Worm (Caenorhabditis elegans) whole organism, L4 larva: ENCODE measurements around the gene C36A4.4.

Source experiments
- F26F4.8 ChIP-seq: fragments of 200-800 bp; sonication (Bioruptor generic); conservative IDR thresholded peaks from 2 replicates; pipeline ENCODE4 v1.3.6; 2022; ENCODE audit warnings: missing genetic modification characterization, missing compliant biosample characterization
- F49E8.2 ChIP-seq: sonication (generic microtip); optimal IDR thresholded peaks from 2 replicates; lab custom pipeline; 2016; ENCODE audit warnings: missing compliant biosample characterization, mild to moderate bottlenecking, missing genetic modification characterization, borderline replicate concordance
- R02D3.7 ChIP-seq: fragments of 150-350 bp; sonication (generic microtip); optimal IDR thresholded peaks from 3 replicates; lab custom pipeline; 2014; ENCODE audit warnings: missing biosample characterization, missing genetic modification characterization
- Y105C5A.15 ChIP-seq: fragments of 200-800 bp; sonication (Bioruptor generic); IDR thresholded peaks from 2 replicates; pipeline ENCODE4 v1.3.6; 2022; ENCODE audit warnings: missing genetic modification characterization, missing compliant biosample characterization
- Y48G9A.11 ChIP-seq: fragments of 200-800 bp; sonication (Bioruptor generic); IDR thresholded peaks from 2 replicates; pipeline ENCODE4 v1.3.6; 2022; ENCODE audit warnings: missing genetic modification reagents, missing genetic modification characterization, missing compliant biosample characterization
- ZK337.2 ChIP-seq: fragments of 200-800 bp; sonication (Bioruptor generic); IDR thresholded peaks from 2 replicates; pipeline ENCODE4 v1.3.6; 2022; ENCODE audit warnings: missing genetic modification reagents, missing genetic modification characterization, missing compliant biosample characterization
- ZK546.5 ChIP-seq, 2 experiments: sonication (generic microtip); optimal IDR thresholded peaks; 2 replicates each; lab custom pipeline; 2017; ENCODE audit warnings: missing biosample characterization in 2 of 2, missing genetic modification characterization in 2 of 2
- aha-1 ChIP-seq: fragments of 150-350 bp; peaks from one replicate; lab custom pipeline; 2014; ENCODE audit warnings: missing biosample characterization, missing genetic modification characterization
- ama-1 ChIP-seq: fragments of 150-350 bp; optimal IDR thresholded peaks from 2 replicates; lab custom pipeline; 2014; ENCODE audit warnings: inconsistent platforms, mixed read lengths
- ceh-32 ChIP-seq: sonication (generic microtip); optimal IDR thresholded peaks from 2 replicates; lab custom pipeline; 2016; ENCODE audit warnings: mild to moderate bottlenecking, missing genetic modification characterization, missing compliant biosample characterization; ENCODE audit not compliant: poor library complexity
- ceh-62 ChIP-seq: sonication (generic microtip); optimal IDR thresholded peaks from 2 replicates; lab custom pipeline; 2017; ENCODE audit warnings: missing biosample characterization, missing genetic modification characterization
- ces-1 ChIP-seq: fragments of 150-350 bp; sonication (generic microtip); optimal IDR thresholded peaks from 4 replicates; lab custom pipeline; 2014; ENCODE audit warnings: missing biosample characterization, missing genetic modification reagents, missing genetic modification characterization
- cey-2 ChIP-seq: sonication (generic microtip); optimal IDR thresholded peaks from 3 replicates; lab custom pipeline; 2017; ENCODE audit warnings: missing genetic modification characterization, mild to moderate bottlenecking, missing compliant biosample characterization, antibody characterized with exemption, borderline replicate concordance; ENCODE audit not compliant: insufficient read depth
- daf-12 ChIP-seq: fragments of 150-350 bp; optimal IDR thresholded peaks from 2 replicates; lab custom pipeline; 2014; ENCODE audit warnings: missing biosample characterization, missing genetic modification reagents, missing genetic modification characterization
- daf-19 ChIP-seq: fragments of 200-800 bp; sonication (Bioruptor generic); conservative IDR thresholded peaks from 2 replicates; pipeline ENCODE4 v1.3.6; 2022; ENCODE audit warnings: missing genetic modification characterization, missing compliant biosample characterization
- daf-8 ChIP-seq: fragments of 200-800 bp; sonication (Bioruptor generic); IDR thresholded peaks from 2 replicates; pipeline ENCODE4 v1.3.6; 2022; ENCODE audit warnings: missing genetic modification characterization, missing compliant biosample characterization
- egl-43 ChIP-seq: fragments of 200-800 bp; sonication (Bioruptor generic); IDR thresholded peaks from 2 replicates; pipeline ENCODE4 v1.3.6; 2022; ENCODE audit warnings: missing genetic modification reagents, missing genetic modification characterization, missing compliant biosample characterization
- fkh-10 ChIP-seq: fragments of 150-350 bp; optimal IDR thresholded peaks from 2 replicates; lab custom pipeline; 2014; ENCODE audit warnings: missing biosample characterization, missing genetic modification reagents, missing genetic modification characterization
- gei-8 ChIP-seq: fragments of 200-800 bp; sonication (Bioruptor generic); optimal IDR thresholded peaks from 2 replicates; lab custom pipeline; 2018; ENCODE audit warnings: mild to moderate bottlenecking, missing genetic modification characterization, missing compliant biosample characterization
- lim-7 ChIP-seq: fragments of 200-800 bp; sonication (Bioruptor generic); IDR thresholded peaks from 2 replicates; pipeline ENCODE4 v1.3.6; 2022; ENCODE audit warnings: missing genetic modification characterization, missing compliant biosample characterization
- lin-29 ChIP-seq: fragments of 200-800 bp; sonication (Bioruptor generic); IDR thresholded peaks from 2 replicates; pipeline ENCODE4 v1.3.6; 2022; ENCODE audit warnings: missing genetic modification reagents, missing genetic modification characterization, missing compliant biosample characterization
- lsy-2 ChIP-seq, 2 experiments: fragments of 150-350 bp in 1 of 2; sonication (generic microtip) in 1 of 2; optimal IDR thresholded peaks; 2 replicates each; lab custom pipeline; 2014 to 2017; ENCODE audit warnings: missing biosample characterization in 2 of 2, missing genetic modification characterization in 2 of 2
- madf-5 ChIP-seq, 2 experiments: fragments of 200-800 bp; sonication (Bioruptor generic); IDR thresholded peaks; 2 replicates each; pipeline ENCODE4 v1.3.6; 2022; ENCODE audit warnings: missing compliant biosample characterization in 2 of 2, missing genetic modification characterization in 2 of 2
- mxl-2 ChIP-seq: fragments of 200-800 bp; sonication (Bioruptor generic); conservative IDR thresholded peaks from 2 replicates; pipeline ENCODE4 v1.3.6; 2022; ENCODE audit warnings: missing genetic modification reagents, missing genetic modification characterization, missing compliant biosample characterization
- mxl-3 ChIP-seq: fragments of 200-800 bp; sonication (Bioruptor generic); optimal IDR thresholded peaks from 2 replicates; lab custom pipeline; 2018; ENCODE audit warnings: mild to moderate bottlenecking, missing genetic modification characterization, missing compliant biosample characterization
- nhr-10 ChIP-seq: fragments of 150-350 bp; optimal IDR thresholded peaks from 2 replicates; lab custom pipeline; 2014; ENCODE audit warnings: missing biosample characterization, missing genetic modification characterization
- nhr-102 ChIP-seq: sonication (generic microtip); optimal IDR thresholded peaks from 2 replicates; lab custom pipeline; 2016; ENCODE audit warnings: mild to moderate bottlenecking, missing genetic modification characterization, moderate library complexity, missing compliant biosample characterization
- nhr-111 ChIP-seq: fragments of 200-800 bp; sonication (Bioruptor generic); optimal IDR thresholded peaks from 2 replicates; lab custom pipeline; 2018; ENCODE audit warnings: mild to moderate bottlenecking, missing genetic modification characterization, missing compliant biosample characterization
- nhr-237 ChIP-seq: sonication (generic microtip); optimal IDR thresholded peaks from 2 replicates; lab custom pipeline; 2017; ENCODE audit warnings: missing biosample characterization, missing genetic modification characterization
- nhr-25 ChIP-seq: sonication (generic microtip); optimal IDR thresholded peaks from 2 replicates; lab custom pipeline; 2017; ENCODE audit warnings: missing genetic modification characterization, mild to moderate bottlenecking, missing compliant biosample characterization, antibody characterized with exemption, moderate library complexity, borderline replicate concordance; ENCODE audit not compliant: insufficient read depth
- nhr-41 ChIP-seq: fragments of 200-800 bp; sonication (Bioruptor generic); IDR thresholded peaks from 2 replicates; pipeline ENCODE4 v1.3.6; 2022; ENCODE audit warnings: missing genetic modification reagents, missing genetic modification characterization, missing compliant biosample characterization
- nhr-76 ChIP-seq: fragments of 150-350 bp; optimal IDR thresholded peaks from 2 replicates; lab custom pipeline; 2014; ENCODE audit warnings: missing biosample characterization, missing genetic modification characterization
- pha-4 ChIP-seq, 2 experiments: fragments of 150-350 bp in 1 of 2; fragments of 200-800 bp in 1 of 2; sonication (Bioruptor generic) in 1 of 2; IDR thresholded peaks in 1 of 2; optimal IDR thresholded peaks in 1 of 2; 2 replicates each; pipeline versions ENCODE4 v1.3.6 to Lab custom; 2014 to 2022; ENCODE audit warnings: missing genetic modification characterization in 2 of 2, missing genetic modification reagents in 2 of 2, missing biosample characterization in 1 of 2, missing compliant biosample characterization in 1 of 2
- saeg-2 ChIP-seq: fragments of 200-800 bp; sonication (Bioruptor generic); IDR thresholded peaks from 2 replicates; pipeline ENCODE4 v1.3.6; 2022; ENCODE audit warnings: missing genetic modification reagents, missing genetic modification characterization, missing compliant biosample characterization
- sdz-12 ChIP-seq: fragments of 200-800 bp; sonication (Bioruptor generic); optimal IDR thresholded peaks from 2 replicates; lab custom pipeline; 2018; ENCODE audit warnings: mild to moderate bottlenecking, missing genetic modification characterization, missing compliant biosample characterization
- set-16 ChIP-seq: fragments of 200-800 bp; sonication (Bioruptor generic); IDR thresholded peaks from 2 replicates; pipeline ENCODE4 v1.3.6; 2022; ENCODE audit warnings: missing genetic modification reagents, missing genetic modification characterization, missing compliant biosample characterization
- skn-1 ChIP-seq: fragments of 150-350 bp; optimal IDR thresholded peaks from 2 replicates; lab custom pipeline; 2014; ENCODE audit warnings: missing biosample characterization, missing genetic modification characterization
- snpc-1.2 ChIP-seq: fragments of 200-800 bp; sonication (Bioruptor generic); IDR thresholded peaks from 2 replicates; pipeline ENCODE4 v1.3.6; 2022; ENCODE audit warnings: missing genetic modification reagents, missing genetic modification characterization, missing compliant biosample characterization
- vab-7 ChIP-seq: fragments of 200-800 bp; sonication (Bioruptor generic); IDR thresholded peaks from 2 replicates; pipeline ENCODE4 v1.3.6; 2022; ENCODE audit warnings: missing genetic modification reagents, missing genetic modification characterization, missing compliant biosample characterization
- zip-11 ChIP-seq: fragments of 200-800 bp; sonication (Bioruptor generic); IDR thresholded peaks from 2 replicates; pipeline ENCODE4 v1.3.6; 2022; ENCODE audit warnings: missing genetic modification characterization, missing compliant biosample characterization
- ztf-7 ChIP-seq: fragments of 150-350 bp; optimal IDR thresholded peaks from 2 replicates; lab custom pipeline; 2014; ENCODE audit warnings: missing biosample characterization, missing genetic modification characterization

The C36A4.4 gene

ce11 chrIII:3869292-3869781 lies 25.9 kb upstream of the C36A4.4 start (continued):
- TF ChIP-seq vab-7 (GFP tag; lab: Robert Waterston, UW) (no peak), Y48G9A.11 (GFP tag; lab: Robert Waterston, UW) (peak; percentile 73), aha-1 (tag; lab: Kevin White, UChicago) (peak; percentile 93), nhr-102 (tag; lab: Kevin White, UChicago) (peak; percentile 56), nhr-10 (tag; lab: Kevin White, UChicago) (no peak), mxl-3 (GFP tag; lab: Kevin White, UChicago) (no peak), skn-1 (tag; lab: Kevin White, UChicago) (no peak), pha-4 (GFP tag; IDR thresholded peaks at IDR 0.05; lab: Robert Waterston, UW) (peak; percentile 59), pha-4 (tag; optimal IDR thresholded peaks at IDR 0.05; lab: Kevin White, UChicago) (no peak), Y105C5A.15 (peak; percentile 27; the same call in 1 of the 2 replicates), zip-11 (no peak), nhr-41 (GFP tag; lab: Robert Waterston, UW) (0 out of 2 replicates have a peak, but pooled peaks have one; percentile 47), nhr-237 (tag; lab: Kevin White, UChicago) (no peak), daf-19 (GFP tag; lab: Robert Waterston, UW) (no peak), ceh-32 (tag; lab: Kevin White, UChicago) (no peak), lim-7 (GFP tag; lab: Robert Waterston, UW) (peak; percentile 64), nhr-25 (no peak), gei-8 (no peak), F26F4.8 (no peak), lsy-2 (tag; optimal IDR thresholded peaks at IDR 0.05; lab: Kevin White, UChicago) (peak; percentile 53 to 54), madf-5 (GFP tag; IDR thresholded peaks at IDR 0.05; lab: Robert Waterston, UW) (peak in 1 of 2 experiments; percentile 82; a peak in 1 of 4 replicates), ceh-62 (tag; lab: Kevin White, UChicago) (no peak), saeg-2 (GFP tag; lab: Robert Waterston, UW) (no peak), ZK546.5 (tag; optimal IDR thresholded peaks at IDR 0.05; lab: Kevin White, UChicago) (no peak), ama-1 (peak; percentile 86), R02D3.7 (tag; lab: Kevin White, UChicago) (no peak), ces-1 (GFP tag; lab: Kevin White, UChicago) (peak; percentile 41), mxl-2 (no peak), daf-12 (no peak), fkh-10 (GFP tag; lab: Kevin White, UChicago) (no peak), F49E8.2 (tag; lab: Kevin White, UChicago) (peak; percentile 96), ZK337.2 (GFP tag; lab: Robert Waterston, UW) (no peak), nhr-111 (GFP tag; lab: Kevin White, UChicago) (no peak), lin-29 (no peak), nhr-76 (tag; lab: Kevin White, UChicago) (no peak), sdz-12 (GFP tag; lab: Kevin White, UChicago) (no peak), daf-8 (GFP tag; lab: Robert Waterston, UW) (no peak)

ce11 chrIII:3867937-3868929 lies 24.8 kb upstream of the C36A4.4 start:
- TF ChIP-seq lim-7 (GFP tag; lab: Robert Waterston, UW) (peak; percentile 15; the same call in 1 of the 2 replicates), ztf-7 (tag; lab: Kevin White, UChicago) (no peak), cey-2 (tag; lab: Kevin White, UChicago) (no peak), lsy-2 (tag; optimal IDR thresholded peaks at IDR 0.05; lab: Kevin White, UChicago) (peak in 1 of 2 experiments; percentile 10), egl-43 (GFP tag; lab: Robert Waterston, UW) (peak; percentile 25; the same call in 1 of the 2 replicates), ceh-62 (tag; lab: Kevin White, UChicago) (no peak), snpc-1.2 (GFP tag; lab: Robert Waterston, UW) (peak; percentile 56), daf-19 (GFP tag; lab: Robert Waterston, UW) (peak; percentile 81; the same call in 1 of the 2 replicates), nhr-76 (tag; lab: Kevin White, UChicago) (no peak), set-16 (GFP tag; lab: Robert Waterston, UW) (peak; percentile 62)
